ENCODE assay signal across 5 fruit fly cellular contexts in the genomic region with DNA sequence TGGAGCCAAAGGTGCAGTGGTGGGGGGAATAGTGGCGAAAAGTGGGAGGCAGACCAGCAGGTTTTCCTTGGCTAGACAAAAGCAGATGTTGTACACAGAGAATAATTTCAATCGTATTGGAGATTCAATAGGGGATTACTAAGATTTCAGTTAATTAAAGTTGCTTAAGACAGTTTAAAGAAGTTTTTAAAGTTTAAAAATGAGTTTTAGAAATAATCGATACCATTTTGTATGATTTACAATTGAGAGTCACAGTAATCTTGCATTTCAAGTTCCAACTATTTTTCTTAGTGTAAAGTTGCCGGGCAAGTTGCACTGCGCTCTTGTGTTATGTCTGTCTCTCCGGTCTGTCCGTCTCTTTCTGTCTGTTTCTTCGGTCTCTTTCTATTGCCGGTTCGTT.
A peak's percentile ranks its signal among the peaks of the same experiment; 100 is the strongest.
TF ChIP-seq lines count a peak whose summit lies in the region.

No protein-coding gene starts in this region.

- no peak for TF ChIP-seq CTCF in whole organism, embryonic (GFP tag; optimal IDR thresholded peaks at IDR 0.05; lab: Kevin White, UChicago)

TF ChIP-seq in whole organism, adult, 20 proteins besides CTCF, POLR2A, EP300 and RAD21 (continues in another document):
- no peak for TF ChIP-seq Mnt (GFP tag; optimal IDR thresholded peaks at IDR 0.05; lab: Kevin White, UChicago)
- peak; percentile 40 for TF ChIP-seq CG11617 (GFP tag; optimal IDR thresholded peaks at IDR 0.05; lab: Kevin White, UChicago)
- no peak for TF ChIP-seq cnc (optimal IDR thresholded peaks at IDR 0.05; lab: Kevin White, UChicago)
- TF ChIP-seq toe (GFP tag; optimal IDR thresholded peaks at IDR 0.05; lab: Kevin White, UChicago), result peak; percentile 78
- peak; percentile 31 for TF ChIP-seq pad (GFP tag; optimal IDR thresholded peaks at IDR 0.05; lab: Kevin White, UChicago)
- peak; percentile 51 for TF ChIP-seq CG33017 (tag; optimal IDR thresholded peaks at IDR 0.05; lab: Kevin White, UChicago)
- peak; percentile 37 for TF ChIP-seq CG7101 (tag; optimal IDR thresholded peaks at IDR 0.05; lab: Kevin White, UChicago)
- TF ChIP-seq tj (GFP tag; optimal IDR thresholded peaks at IDR 0.05; lab: Kevin White, UChicago), result peak; percentile 54
- peak; percentile 83 for TF ChIP-seq CG7045 (GFP tag; optimal IDR thresholded peaks at IDR 0.05; lab: Kevin White, UChicago)
- no peak for TF ChIP-seq Crg-1 (GFP tag; optimal IDR thresholded peaks at IDR 0.05; lab: Kevin White, UChicago)
- peak; percentile 79 for TF ChIP-seq Hr96 (GFP tag; optimal IDR thresholded peaks at IDR 0.05; lab: Kevin White, UChicago)
- peak; percentile 76 for TF ChIP-seq CG12768 (GFP tag; optimal IDR thresholded peaks at IDR 0.05; lab: Kevin White, UChicago)
- TF ChIP-seq Clk (GFP tag; optimal IDR thresholded peaks at IDR 0.05; lab: Kevin White, UChicago), result peak; percentile 60
- TF ChIP-seq CG1620 (GFP tag; optimal IDR thresholded peaks at IDR 0.05; lab: Kevin White, UChicago), result no peak
- TF ChIP-seq bab1 (GFP tag; optimal IDR thresholded peaks at IDR 0.05; lab: Kevin White, UChicago), result peak; percentile 80
- peak; percentile 47 for TF ChIP-seq CG5204 (GFP tag; optimal IDR thresholded peaks at IDR 0.05; lab: Kevin White, UChicago)
- TF ChIP-seq ovo (GFP tag; optimal IDR thresholded peaks at IDR 0.05; lab: Kevin White, UChicago), result no peak

TF ChIP-seq in whole organism, embryonic, 481 proteins besides CTCF, POLR2A, EP300 and RAD21 (continues in another document):
- TF ChIP-seq CG8089 (GFP tag; optimal IDR thresholded peaks at IDR 0.05; lab: Kevin White, UChicago) (peak; percentile 26), CG12071 (GFP tag; optimal IDR thresholded peaks at IDR 0.05; lab: Kevin White, UChicago) (no peak), CG6272 (GFP tag; IDR thresholded peaks at IDR 0.05; lab: Robert Waterston, UW) (peak; percentile 55; the same call in 1 of the 2 replicates), Oaz (GFP tag; IDR thresholded peaks at IDR 0.05; lab: Robert Waterston, UW) (peak; percentile 28; the same call in 1 of the 2 replicates), kni (GFP tag; optimal IDR thresholded peaks at IDR 0.05; lab: Kevin White, UChicago) (peak; percentile 4), twi (tag; optimal IDR thresholded peaks at IDR 0.05; lab: Kevin White, UChicago) (no peak), Camta (GFP tag; optimal IDR thresholded peaks at IDR 0.05; lab: Kevin White, UChicago) (peak; percentile 31), Xbp1 (GFP tag; optimal IDR thresholded peaks at IDR 0.05; lab: Kevin White, UChicago) (peak; percentile 38), Eip74EF (GFP tag; optimal IDR thresholded peaks at IDR 0.05; lab: Kevin White, UChicago) (peak in 1 of 2 experiments; percentile 63), CG6683 (GFP tag; optimal IDR thresholded peaks at IDR 0.05; lab: Kevin White, UChicago) (no peak), CG15601 (tag; optimal IDR thresholded peaks at IDR 0.05; lab: Kevin White, UChicago) (peak; percentile 53), CG17359 (tag; optimal IDR thresholded peaks at IDR 0.05; lab: Kevin White, UChicago) (peak; percentile 55), Hr3 (GFP tag; optimal IDR thresholded peaks at IDR 0.05; lab: Kevin White, UChicago) (peak; percentile 48), fd3F (GFP tag; optimal IDR thresholded peaks at IDR 0.05; lab: Kevin White, UChicago) (no peak), CG14050 (GFP tag; IDR thresholded peaks at IDR 0.05; lab: Robert Waterston, UW) (peak; percentile 65), Ssrp (tag; optimal IDR thresholded peaks at IDR 0.05; lab: Kevin White, UChicago) (peak; percentile 48), CG15269 (tag; optimal IDR thresholded peaks at IDR 0.05; lab: Kevin White, UChicago) (peak; percentile 58)

TF ChIP-seq in whole organism, prepupa, 60 proteins besides CTCF, POLR2A, EP300 and RAD21 (continues in another document):
- TF ChIP-seq fd59A (GFP tag; optimal IDR thresholded peaks at IDR 0.05; lab: Kevin White, UChicago) (peak; percentile 95), CG31627 (GFP tag; optimal IDR thresholded peaks at IDR 0.05; lab: Kevin White, UChicago) (peak; percentile 82), CG3032 (tag; optimal IDR thresholded peaks at IDR 0.05; lab: Kevin White, UChicago) (peak; percentile 94), CG8119 (GFP tag; IDR thresholded peaks at IDR 0.05; lab: Robert Waterston, UW) (peak; percentile 98), Met (GFP tag; optimal IDR thresholded peaks at IDR 0.05; lab: Kevin White, UChicago) (peak; percentile 82), OdsH (GFP tag; optimal IDR thresholded peaks at IDR 0.05; lab: Kevin White, UChicago) (peak; percentile 94), CG7368 (GFP tag; optimal IDR thresholded peaks at IDR 0.05; lab: Kevin White, UChicago) (peak; percentile 75), CG32006 (GFP tag; optimal IDR thresholded peaks at IDR 0.05; lab: Kevin White, UChicago) (peak; percentile 99), Blimp-1 (GFP tag; optimal IDR thresholded peaks at IDR 0.05; lab: Kevin White, UChicago) (peak; percentile 35), dac (GFP tag; optimal IDR thresholded peaks at IDR 0.05; lab: Kevin White, UChicago) (peak; percentile 85), fd85E (GFP tag; optimal IDR thresholded peaks at IDR 0.05; lab: Kevin White, UChicago) (peak; percentile 45), Ets21C (GFP tag; optimal IDR thresholded peaks at IDR 0.05; lab: Kevin White, UChicago) (peak; percentile 45), spab (GFP tag; optimal IDR thresholded peaks at IDR 0.05; lab: Kevin White, UChicago) (peak; percentile 95), topi (GFP tag; optimal IDR thresholded peaks at IDR 0.05; lab: Kevin White, UChicago) (peak; percentile 91), Eip75B (GFP tag; optimal IDR thresholded peaks at IDR 0.05; lab: Kevin White, UChicago) (peak; percentile 79), svp (GFP tag; lab: Kevin White, UChicago) (peak; percentile 87), Sox102F (GFP tag; optimal IDR thresholded peaks at IDR 0.05; lab: Kevin White, UChicago) (peak; percentile 70), Eip78C (GFP tag; lab: Kevin White, UChicago) (peak; percentile 99), CG10669 (GFP tag; optimal IDR thresholded peaks at IDR 0.05; lab: Kevin White, UChicago) (peak; percentile 93)

TF ChIP-seq in whole organism, pupa, 21 proteins besides CTCF, POLR2A, EP300 and RAD21 (continues in another document):
- peak; percentile 93 for TF ChIP-seq gl (tag; optimal IDR thresholded peaks at IDR 0.05; lab: Kevin White, UChicago)
- TF ChIP-seq fd96Ca (GFP tag; IDR thresholded peaks at IDR 0.05; lab: Robert Waterston, UW), result peak; percentile 87
- peak; percentile 74 for TF ChIP-seq D1 (tag; optimal IDR thresholded peaks at IDR 0.05; lab: Kevin White, UChicago)
- peak; percentile 92 for TF ChIP-seq CG15710 (tag; optimal IDR thresholded peaks at IDR 0.05; lab: Kevin White, UChicago)
- TF ChIP-seq CG17806 (tag; optimal IDR thresholded peaks at IDR 0.05; lab: Kevin White, UChicago), result peak; percentile 92
- peak; percentile 96 for TF ChIP-seq Ets98B (GFP tag; IDR thresholded peaks at IDR 0.05; lab: Robert Waterston, UW)
- peak; percentile 95 for TF ChIP-seq CG9948 (tag; optimal IDR thresholded peaks at IDR 0.05; lab: Kevin White, UChicago)
- peak; percentile 81 for TF ChIP-seq Pif1B (GFP tag; optimal IDR thresholded peaks at IDR 0.05; lab: Kevin White, UChicago)
- peak; percentile 83 for TF ChIP-seq CG10348 (GFP tag; IDR thresholded peaks at IDR 0.05; lab: Robert Waterston, UW)
- TF ChIP-seq EcR (GFP tag; optimal IDR thresholded peaks at IDR 0.05; lab: Kevin White, UChicago), result peak; percentile 39
- TF ChIP-seq CG32121 (GFP tag; IDR thresholded peaks at IDR 0.05; lab: Robert Waterston, UW), result peak; percentile 95
- TF ChIP-seq CG4496 (GFP tag; IDR thresholded peaks at IDR 0.05; lab: Robert Waterston, UW), result peak; percentile 97
- TF ChIP-seq Snoo (tag; optimal IDR thresholded peaks at IDR 0.05; lab: Kevin White, UChicago), result peak; percentile 64
- peak; percentile 89 for TF ChIP-seq CG12605 (GFP tag; IDR thresholded peaks at IDR 0.05; lab: Robert Waterston, UW)
- TF ChIP-seq CG13204 (GFP tag; optimal IDR thresholded peaks at IDR 0.05; lab: Kevin White, UChicago), result peak; percentile 88
- peak; percentile 99 for TF ChIP-seq CG8301 (tag; optimal IDR thresholded peaks at IDR 0.05; lab: Kevin White, UChicago)
- peak; percentile 99 for TF ChIP-seq CG14655 (GFP tag; optimal IDR thresholded peaks at IDR 0.05; lab: Kevin White, UChicago)
- TF ChIP-seq CG34367 (tag; optimal IDR thresholded peaks at IDR 0.05; lab: Kevin White, UChicago), result peak; percentile 93
- TF ChIP-seq Pif1A (GFP tag; optimal IDR thresholded peaks at IDR 0.05; lab: Kevin White, UChicago), result peak; percentile 94
- TF ChIP-seq CG8159 (tag; optimal IDR thresholded peaks at IDR 0.05; lab: Kevin White, UChicago), result peak; percentile 98

TF ChIP-seq in whole organism, wandering third instar larva, 38 proteins besides CTCF, POLR2A, EP300 and RAD21 (continues in another document):
- TF ChIP-seq h (GFP tag; optimal IDR thresholded peaks at IDR 0.05; lab: Kevin White, UChicago) (peak; percentile 83), Hr78 (GFP tag; optimal IDR thresholded peaks at IDR 0.05; lab: Kevin White, UChicago) (no peak), fru (GFP tag; optimal IDR thresholded peaks at IDR 0.05; lab: Kevin White, UChicago) (peak; percentile 51), tai (GFP tag; optimal IDR thresholded peaks at IDR 0.05; lab: Kevin White, UChicago) (no peak), usp (GFP tag; optimal IDR thresholded peaks at IDR 0.05; lab: Kevin White, UChicago) (no peak), psq (GFP tag; optimal IDR thresholded peaks at IDR 0.05; lab: Kevin White, UChicago) (peak; percentile 78), Myc (optimal IDR thresholded peaks at IDR 0.05; lab: Kevin White, UChicago) (no peak), dl (GFP tag; optimal IDR thresholded peaks at IDR 0.05; lab: Kevin White, UChicago; ENCODE audit: insufficient read depth in 1 of 2, partially characterized antibody in 2 of 2) (no peak), rgr (GFP tag; optimal IDR thresholded peaks at IDR 0.05; lab: Kevin White, UChicago) (peak; percentile 71), pan (optimal IDR thresholded peaks at IDR 0.05; lab: Kevin White, UChicago) (no peak), CG9705 (GFP tag; optimal IDR thresholded peaks at IDR 0.05; lab: Kevin White, UChicago) (peak; percentile 46), Mio (GFP tag; optimal IDR thresholded peaks at IDR 0.05; lab: Kevin White, UChicago) (no peak), OdsH (GFP tag; optimal IDR thresholded peaks at IDR 0.05; lab: Kevin White, UChicago) (peak; percentile 72), Vsx2 (GFP tag; optimal IDR thresholded peaks at IDR 0.05; lab: Kevin White, UChicago; ENCODE audit: partially characterized antibody) (no peak), woc (GFP tag; optimal IDR thresholded peaks at IDR 0.05; lab: Kevin White, UChicago) (peak; percentile 79), Sp1 (GFP tag; optimal IDR thresholded peaks at IDR 0.05; lab: Kevin White, UChicago) (peak; percentile 52), Jra (GFP tag; optimal IDR thresholded peaks at IDR 0.05; lab: Kevin White, UChicago) (no peak), foxo (GFP tag; optimal IDR thresholded peaks at IDR 0.05; lab: Kevin White, UChicago) (peak in 1 of 2 experiments; percentile 62), ey (GFP tag; optimal IDR thresholded peaks at IDR 0.05; lab: Kevin White, UChicago) (peak; percentile 77), lola (GFP tag; optimal IDR thresholded peaks at IDR 0.05; lab: Kevin White, UChicago) (no peak), sv (GFP tag; optimal IDR thresholded peaks at IDR 0.05; lab: Kevin White, UChicago) (no peak), HLH106 (tag; optimal IDR thresholded peaks at IDR 0.05; lab: Kevin White, UChicago) (peak; percentile 70)
